Worm (Caenorhabditis elegans) whole organism, late embryonic: Measurements from ENCODE around the gene ZK863.8.

Source experiments
- fax-1 ChIP-seq: sonication (generic microtip); optimal IDR thresholded peaks from 2 replicates; lab custom pipeline; 2016; ENCODE audit warnings: missing genotype, missing genetic modification characterization, missing compliant biosample characterization
- lim-6 ChIP-seq: sonication (generic microtip); optimal IDR thresholded peaks from 2 replicates; lab custom pipeline; 2016; ENCODE audit warnings: missing genetic modification characterization, missing compliant biosample characterization
- lin-11 ChIP-seq: fragments of 200-800 bp; sonication (Bioruptor generic); optimal IDR thresholded peaks from 2 replicates; lab custom pipeline; 2018; ENCODE audit warnings: mild to moderate bottlenecking, missing genetic modification characterization, missing compliant biosample characterization
- pha-4 ChIP-seq: fragments of 150-350 bp; optimal IDR thresholded peaks from 2 replicates; lab custom pipeline; 2018; ENCODE audit warnings: missing biosample characterization, missing genetic modification reagents, missing genetic modification characterization
- sox-4 ChIP-seq: sonication (generic microtip); optimal IDR thresholded peaks from 2 replicates; lab custom pipeline; 2017; ENCODE audit warnings: mild to moderate bottlenecking, missing genetic modification characterization, inconsistent platforms, missing compliant biosample characterization
- syd-9 ChIP-seq: sonication (generic microtip); optimal IDR thresholded peaks from 2 replicates; lab custom pipeline; 2016; ENCODE audit warnings: mild to moderate bottlenecking, missing genetic modification characterization, moderate library complexity, missing compliant biosample characterization
- zip-5 ChIP-seq: sonication (generic microtip); optimal IDR thresholded peaks from 2 replicates; lab custom pipeline; 2016; ENCODE audit warnings: missing genetic modification characterization, missing compliant biosample characterization

- no peak for TF ChIP-seq fax-1 (tag; lab: Kevin White, UChicago)
- TF ChIP-seq sox-4 (tag; lab: Kevin White, UChicago) = no peak
- no peak for TF ChIP-seq zip-5 (tag; lab: Kevin White, UChicago)
- no peak for TF ChIP-seq syd-9 (tag; lab: Kevin White, UChicago)
- TF ChIP-seq pha-4 = no peak
- TF ChIP-seq lim-6 = no peak
- no peak for TF ChIP-seq lin-11
Observed at ce11 chrV:12235502-12235901, 48.2 kb upstream of the ZK863.8 start.
